Fruit fly (Drosophila melanogaster) whole organism, adult: ENCODE results near the gene Iru.

Source experiments
- CG12768 ChIP-seq: fragments of 200-800 bp; sonication (Bioruptor generic); optimal IDR thresholded peaks from 2 replicates; lab custom pipeline; 2017; ENCODE audit warnings: missing biosample characterization, missing genetic modification characterization, mild to moderate bottlenecking, moderate library complexity, missing genetic modification reagents
- CG14711 ChIP-seq: fragments of 200-800 bp; sonication (Bioruptor generic); optimal IDR thresholded peaks from 2 replicates; lab custom pipeline; 2018; ENCODE audit warnings: missing biosample characterization, mild to moderate bottlenecking, missing genetic modification characterization, moderate library complexity
- CG5204 ChIP-seq: fragments of 200-800 bp; sonication (Bioruptor generic); optimal IDR thresholded peaks from 2 replicates; lab custom pipeline; 2016; ENCODE audit warnings: missing biosample characterization, missing genetic modification characterization
- Crg-1 ChIP-seq: fragments of 200-800 bp; sonication (Bioruptor generic); optimal IDR thresholded peaks from 2 replicates; lab custom pipeline; 2016; ENCODE audit warnings: missing biosample characterization, missing genetic modification characterization
- bab1 ChIP-seq: fragments of 200-800 bp; sonication (Bioruptor generic); optimal IDR thresholded peaks from 3 replicates; lab custom pipeline; 2019; ENCODE audit warnings: missing biosample characterization, mild to moderate bottlenecking, missing genetic modification characterization, moderate library complexity
- pad ChIP-seq: fragments of 200-800 bp; sonication (Bioruptor generic); optimal IDR thresholded peaks from 3 replicates; lab custom pipeline; 2017; ENCODE audit warnings: missing biosample characterization, missing genetic modification characterization, mild to moderate bottlenecking, moderate library complexity, missing genetic modification reagents

DNA sequence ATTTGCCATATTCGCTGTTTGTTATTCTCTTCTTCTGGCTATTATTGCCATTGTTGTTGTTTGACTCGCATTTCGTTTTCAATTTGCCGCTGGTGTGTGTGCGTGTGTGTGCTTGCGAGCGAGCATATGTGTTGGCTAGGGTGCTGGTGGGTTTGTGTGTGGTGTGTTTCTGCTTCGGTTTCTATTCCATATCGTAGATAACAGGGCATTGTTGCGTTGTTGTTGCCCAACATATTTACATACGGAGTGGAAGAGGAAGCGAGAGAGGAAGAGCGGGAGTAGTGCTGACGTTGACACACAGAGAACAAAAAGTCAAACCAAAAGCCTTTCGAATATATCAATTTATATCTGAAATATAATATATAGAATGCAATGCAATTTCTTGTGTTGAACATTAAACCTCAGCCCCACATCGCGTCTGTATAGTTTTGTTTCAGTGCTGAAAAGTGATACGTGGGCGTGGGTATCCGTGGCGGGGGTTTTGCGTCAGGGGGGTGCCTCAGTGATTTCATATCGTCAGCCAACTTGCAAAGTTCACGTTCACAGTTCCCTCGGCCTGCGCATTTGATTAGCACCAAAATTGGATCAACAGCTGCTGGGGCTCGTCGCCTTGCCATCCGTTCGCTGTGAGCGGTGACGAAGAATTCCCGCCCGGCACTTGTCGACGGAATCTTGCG lies 48.3 kb downstream of the Iru start:
- TF ChIP-seq CG12768, result no peak
- peak; percentile 55 for TF ChIP-seq CG14711
- TF ChIP-seq CG5204 (GFP tag; lab: Kevin White, UChicago), result no peak
- peak; percentile 27 for TF ChIP-seq pad
- peak; percentile 63 for TF ChIP-seq bab1
- TF ChIP-seq Crg-1 (GFP tag; lab: Kevin White, UChicago), result no peak
